Worm (Caenorhabditis elegans) whole organism, L4 larva: ENCODE measurements around the gene ttyh-1.

Experiments
- D1046.2 ChIP-seq: fragments of 200-800 bp; sonication (Bioruptor generic); IDR thresholded peaks from 2 replicates; pipeline ENCODE4 v1.3.6; 2022; ENCODE audit warnings: missing genetic modification characterization, missing compliant biosample characterization
- F37D6.2 ChIP-seq: sonication (generic microtip); optimal IDR thresholded peaks from 2 replicates; lab custom pipeline; 2016; ENCODE audit warnings: mild to moderate bottlenecking, missing genetic modification characterization, missing compliant biosample characterization
- R02D3.7 ChIP-seq: fragments of 150-350 bp; sonication (generic microtip); optimal IDR thresholded peaks from 3 replicates; lab custom pipeline; 2014; ENCODE audit warnings: missing biosample characterization, missing genetic modification characterization
- T20F7.1 ChIP-seq: fragments of 200-800 bp; sonication (Bioruptor generic); optimal IDR thresholded peaks from 2 replicates; lab custom pipeline; 2018; ENCODE audit warnings: mild to moderate bottlenecking, missing genetic modification characterization, missing compliant biosample characterization
- Y105C5A.15 ChIP-seq: fragments of 200-800 bp; sonication (Bioruptor generic); IDR thresholded peaks from 2 replicates; pipeline ENCODE4 v1.3.6; 2022; ENCODE audit warnings: missing genetic modification characterization, missing compliant biosample characterization
- Y48G9A.11 ChIP-seq: fragments of 200-800 bp; sonication (Bioruptor generic); IDR thresholded peaks from 2 replicates; pipeline ENCODE4 v1.3.6; 2022; ENCODE audit warnings: missing genetic modification reagents, missing genetic modification characterization, missing compliant biosample characterization
- Y5F2A.4 ChIP-seq: fragments of 200-800 bp; sonication (Bioruptor generic); optimal IDR thresholded peaks from 2 replicates; lab custom pipeline; 2018; ENCODE audit warnings: mild to moderate bottlenecking, missing genetic modification characterization, missing compliant biosample characterization
- ZK546.5 ChIP-seq, 2 experiments: sonication (generic microtip); optimal IDR thresholded peaks; 2 replicates each; lab custom pipeline; 2017; ENCODE audit warnings: missing biosample characterization in 2 of 2, missing genetic modification characterization in 2 of 2
- aha-1 ChIP-seq: fragments of 150-350 bp; peaks from one replicate; lab custom pipeline; 2014; ENCODE audit warnings: missing biosample characterization, missing genetic modification characterization
- arid-1 ChIP-seq: fragments of 200-800 bp; sonication (Bioruptor generic); conservative IDR thresholded peaks from 2 replicates; pipeline ENCODE4 v1.3.6; 2022; ENCODE audit warnings: missing genetic modification reagents, missing genetic modification characterization, missing compliant biosample characterization
- attf-4 ChIP-seq: sonication (generic microtip); optimal IDR thresholded peaks from 3 replicates; lab custom pipeline; 2017; ENCODE audit warnings: missing biosample characterization, missing genetic modification characterization
- ceh-20 ChIP-seq: fragments of 200-800 bp; sonication (Bioruptor generic); IDR thresholded peaks from 2 replicates; pipeline ENCODE4 v1.3.6; 2022; ENCODE audit warnings: missing genetic modification reagents, missing genetic modification characterization, missing compliant biosample characterization
- ceh-44 ChIP-seq: fragments of 200-800 bp; sonication (Bioruptor generic); IDR thresholded peaks from 2 replicates; pipeline ENCODE4 v1.3.6; 2022; ENCODE audit warnings: missing genetic modification reagents, missing genetic modification characterization, missing compliant biosample characterization
- ceh-62 ChIP-seq: sonication (generic microtip); optimal IDR thresholded peaks from 2 replicates; lab custom pipeline; 2017; ENCODE audit warnings: missing biosample characterization, missing genetic modification characterization
- ces-1 ChIP-seq: fragments of 150-350 bp; sonication (generic microtip); optimal IDR thresholded peaks from 4 replicates; lab custom pipeline; 2014; ENCODE audit warnings: missing biosample characterization, missing genetic modification reagents, missing genetic modification characterization
- daf-16 ChIP-seq, 3 experiments: sonication (generic microtip); optimal IDR thresholded peaks; 2 replicates each; lab custom pipeline; 2016 to 2017; ENCODE audit warnings: missing genetic modification characterization in 3 of 3, missing genetic modification reagents in 3 of 3, mild to moderate bottlenecking in 2 of 3, missing compliant biosample characterization in 2 of 3, missing biosample characterization in 1 of 3, moderate library complexity in 1 of 3
- dpl-1 ChIP-seq: fragments of 150-350 bp; optimal IDR thresholded peaks from 2 replicates; lab custom pipeline; 2014; ENCODE audit warnings: missing biosample characterization, missing genetic modification reagents, missing genetic modification characterization
- duxl-1 ChIP-seq: sonication (generic microtip); optimal IDR thresholded peaks from 2 replicates; lab custom pipeline; 2016; ENCODE audit warnings: mild to moderate bottlenecking, missing genetic modification characterization, moderate library complexity, missing compliant biosample characterization; ENCODE audit not compliant: poor library complexity
- dve-1 ChIP-seq: sonication (generic microtip); optimal IDR thresholded peaks from 2 replicates; lab custom pipeline; 2017; ENCODE audit warnings: antibody characterized with exemption, mild to moderate bottlenecking, missing genetic modification characterization, missing compliant biosample characterization; ENCODE audit not compliant: insufficient read depth
- egl-43 ChIP-seq: fragments of 200-800 bp; sonication (Bioruptor generic); IDR thresholded peaks from 2 replicates; pipeline ENCODE4 v1.3.6; 2022; ENCODE audit warnings: missing genetic modification reagents, missing genetic modification characterization, missing compliant biosample characterization
- fos-1 ChIP-seq: fragments of 150-350 bp; optimal IDR thresholded peaks from 2 replicates; lab custom pipeline; 2014; ENCODE audit warnings: missing biosample characterization, missing genetic modification characterization
- hif-1 ChIP-seq, 2 experiments: sonication (generic microtip); optimal IDR thresholded peaks; 2 replicates each; lab custom pipeline; 2016 to 2017; ENCODE audit warnings: missing compliant biosample characterization in 2 of 2, missing genetic modification characterization in 2 of 2, missing genetic modification reagents in 2 of 2, missing genotype in 2 of 2, mild to moderate bottlenecking in 1 of 2
- hlh-30 ChIP-seq: sonication (generic microtip); optimal IDR thresholded peaks from 2 replicates; lab custom pipeline; 2017; ENCODE audit warnings: antibody characterized with exemption, mild to moderate bottlenecking, missing genetic modification characterization, missing compliant biosample characterization; ENCODE audit not compliant: insufficient read depth
- jun-1 ChIP-seq: fragments of 150-350 bp; optimal IDR thresholded peaks from 2 replicates; lab custom pipeline; 2014; ENCODE audit warnings: missing biosample characterization, missing genetic modification reagents, missing genetic modification characterization
- lin-15B ChIP-seq: fragments of 150-350 bp; sonication (generic microtip); optimal IDR thresholded peaks from 3 replicates; lab custom pipeline; 2014; ENCODE audit warnings: missing biosample characterization, missing genetic modification characterization
- lin-38 ChIP-seq: fragments of 200-800 bp; sonication (Bioruptor generic); IDR thresholded peaks from 2 replicates; pipeline ENCODE4 v1.3.6; 2022; ENCODE audit warnings: missing genetic modification reagents, missing genetic modification characterization, missing compliant biosample characterization
- lsy-2 ChIP-seq, 2 experiments: fragments of 150-350 bp in 1 of 2; sonication (generic microtip) in 1 of 2; optimal IDR thresholded peaks; 2 replicates each; lab custom pipeline; 2014 to 2017; ENCODE audit warnings: missing biosample characterization in 2 of 2, missing genetic modification characterization in 2 of 2
- madf-9 ChIP-seq: fragments of 200-800 bp; sonication (Bioruptor generic); conservative IDR thresholded peaks from 2 replicates; pipeline ENCODE4 v1.3.6; 2022; ENCODE audit warnings: missing genetic modification reagents, missing genetic modification characterization, missing compliant biosample characterization
- mdl-1 ChIP-seq, 2 experiments: fragments of 150-350 bp in 1 of 2; sonication (generic microtip) in 1 of 2; optimal IDR thresholded peaks; 2 replicates each; lab custom pipeline; 2014 to 2017; ENCODE audit warnings: missing biosample characterization in 2 of 2, missing genetic modification characterization in 2 of 2
- mep-1 ChIP-seq: fragments of 150-350 bp; sonication (generic microtip); optimal IDR thresholded peaks from 3 replicates; lab custom pipeline; 2014; ENCODE audit warnings: missing biosample characterization, missing genetic modification characterization
- mxl-2 ChIP-seq: fragments of 200-800 bp; sonication (Bioruptor generic); conservative IDR thresholded peaks from 2 replicates; pipeline ENCODE4 v1.3.6; 2022; ENCODE audit warnings: missing genetic modification reagents, missing genetic modification characterization, missing compliant biosample characterization
- mxl-3 ChIP-seq: fragments of 200-800 bp; sonication (Bioruptor generic); optimal IDR thresholded peaks from 2 replicates; lab custom pipeline; 2018; ENCODE audit warnings: mild to moderate bottlenecking, missing genetic modification characterization, missing compliant biosample characterization
- nhr-10 ChIP-seq: fragments of 150-350 bp; optimal IDR thresholded peaks from 2 replicates; lab custom pipeline; 2014; ENCODE audit warnings: missing biosample characterization, missing genetic modification characterization
- nhr-11 ChIP-seq: fragments of 150-350 bp; optimal IDR thresholded peaks from 2 replicates; lab custom pipeline; 2014; ENCODE audit warnings: missing biosample characterization, missing genetic modification characterization
- nhr-111 ChIP-seq: fragments of 200-800 bp; sonication (Bioruptor generic); optimal IDR thresholded peaks from 2 replicates; lab custom pipeline; 2018; ENCODE audit warnings: mild to moderate bottlenecking, missing genetic modification characterization, missing compliant biosample characterization
- nhr-28 ChIP-seq: fragments of 150-350 bp; optimal IDR thresholded peaks from 2 replicates; lab custom pipeline; 2014; ENCODE audit warnings: missing biosample characterization, missing genetic modification characterization
- nhr-42 ChIP-seq: fragments of 200-800 bp; sonication (Bioruptor generic); IDR thresholded peaks from 2 replicates; pipeline ENCODE4 v1.3.6; 2022; ENCODE audit warnings: missing genetic modification characterization, missing compliant biosample characterization
- nhr-77 ChIP-seq: fragments of 150-350 bp; optimal IDR thresholded peaks from 2 replicates; lab custom pipeline; 2014; ENCODE audit warnings: missing biosample characterization, missing genetic modification characterization
- php-3 ChIP-seq: fragments of 200-800 bp; sonication (Bioruptor generic); IDR thresholded peaks from 2 replicates; pipeline ENCODE4 v1.3.6; 2022; ENCODE audit warnings: missing genetic modification reagents, missing genetic modification characterization, missing compliant biosample characterization
- pqm-1 ChIP-seq: sonication (generic microtip); optimal IDR thresholded peaks from 2 replicates; lab custom pipeline; 2017; ENCODE audit warnings: missing biosample characterization, missing genetic modification characterization
- rbr-2 ChIP-seq: sonication (generic microtip); optimal IDR thresholded peaks from 2 replicates; lab custom pipeline; 2016; ENCODE audit warnings: missing genotype, missing genetic modification characterization, missing compliant biosample characterization
- tra-1 ChIP-seq: fragments of 200-800 bp; sonication (Bioruptor generic); IDR thresholded peaks from 2 replicates; pipeline ENCODE4 v1.3.6; 2022; ENCODE audit warnings: missing genetic modification reagents, missing genetic modification characterization, missing compliant biosample characterization
- unc-62 ChIP-seq, 3 experiments: fragments of 150-350 bp in 1 of 3; sonication (generic microtip); optimal IDR thresholded peaks in 2 of 3; peaks in 1 of 3; 1 replicate in 1 of 3; 2 replicates in 2 of 3; lab custom pipeline; 2014 to 2017; ENCODE audit warnings: missing biosample characterization in 3 of 3, missing genetic modification characterization in 3 of 3, missing genetic modification reagents in 3 of 3, missing genotype in 1 of 3
- vab-7 ChIP-seq: fragments of 200-800 bp; sonication (Bioruptor generic); IDR thresholded peaks from 2 replicates; pipeline ENCODE4 v1.3.6; 2022; ENCODE audit warnings: missing genetic modification reagents, missing genetic modification characterization, missing compliant biosample characterization

Gene ttyh-1

DNA sequence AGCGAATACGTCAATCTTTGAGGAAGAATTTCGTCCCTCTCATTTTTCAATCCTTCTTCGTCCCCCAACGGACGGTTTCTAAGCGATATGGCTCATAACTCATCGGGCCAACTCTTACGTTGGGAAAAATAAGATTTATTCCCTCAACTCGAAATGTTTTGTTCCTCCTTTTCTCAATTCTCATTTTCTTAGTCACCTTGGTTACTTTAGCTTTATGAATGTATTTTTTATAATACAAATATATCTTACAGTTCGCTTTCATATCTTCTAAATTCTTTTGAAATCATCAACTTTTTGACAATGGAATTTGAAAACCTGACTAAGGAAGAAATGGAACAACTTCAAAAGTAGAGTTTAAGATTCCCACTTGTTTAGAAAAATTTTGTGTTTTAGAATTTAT is 39.1 kb upstream of the ttyh-1 start, which contains the start of gene npr-9:
Gene npr-9, plus strand, starts transcription at position 301 of the 400 bp plus-strand sequence.
- TF ChIP-seq aha-1 (tag; lab: Kevin White, UChicago) (peak; percentile 63), F37D6.2 (tag; lab: Kevin White, UChicago) (no peak), ces-1 (GFP tag; lab: Kevin White, UChicago) (no peak), hif-1 (tag; optimal IDR thresholded peaks at IDR 0.05; lab: Kevin White, UChicago) (no peak), ceh-20 (no peak), Y5F2A.4 (GFP tag; lab: Kevin White, UChicago) (no peak), ceh-62 (tag; lab: Kevin White, UChicago) (no peak), jun-1 (no peak), unc-62 (GFP tag; optimal IDR thresholded peaks at IDR 0.05 in 1 of 2; lab: Kevin White, UChicago) (peak in 1 of 2 experiments; percentile 13), unc-62 (tag; optimal IDR thresholded peaks at IDR 0.05; lab: Kevin White, UChicago) (no peak), nhr-42 (GFP tag; lab: Robert Waterston, UW) (no peak)
- TF ChIP-seq, all 104 proteins: peak for 2

DNA sequence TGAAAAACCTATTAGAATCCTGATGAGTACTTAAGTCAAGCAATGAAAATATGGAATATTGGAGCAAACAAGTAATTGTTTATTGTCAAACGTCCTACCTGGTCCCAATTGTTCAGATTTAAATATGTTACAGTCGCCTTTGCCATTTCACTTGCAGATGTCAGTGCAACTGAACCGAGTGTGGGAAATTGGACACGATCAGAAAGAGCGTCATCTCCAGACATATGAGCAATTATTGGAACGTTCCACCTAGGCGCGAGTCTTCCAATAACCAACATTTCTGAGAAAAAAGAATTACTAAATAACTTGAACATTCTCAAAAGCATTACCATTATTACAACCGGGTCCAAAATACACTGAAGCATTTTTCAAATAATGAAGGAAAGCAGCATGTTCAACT is 31.4 kb upstream of the ttyh-1 start:
- peak; percentile 94 for TF ChIP-seq aha-1 (tag; lab: Kevin White, UChicago)
- no peak for TF ChIP-seq Y48G9A.11 (GFP tag; lab: Robert Waterston, UW)

DNA sequence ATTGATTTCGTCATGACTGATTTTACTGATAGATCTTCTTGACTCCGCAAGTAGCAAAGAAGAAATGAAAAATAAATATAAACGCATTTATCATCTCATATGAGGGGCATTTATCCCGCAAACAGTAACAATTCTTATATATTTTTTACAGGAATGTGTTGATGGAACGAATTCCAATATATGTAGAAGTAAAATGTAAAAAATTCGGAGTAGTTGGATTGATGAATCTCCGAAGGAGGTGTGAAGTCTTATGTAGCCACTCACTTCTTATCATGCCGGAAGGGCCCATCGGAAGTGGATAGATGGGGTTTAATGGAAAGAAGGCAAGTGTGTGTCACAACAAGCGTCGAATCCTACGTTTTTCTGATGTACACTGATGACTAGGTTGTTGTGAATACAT is 30.7 kb upstream of the ttyh-1 start, which contains the start of gene gcy-9:
Gene gcy-9, minus strand, starts transcription at position 101 of the 400 bp plus-strand sequence.
- TF ChIP-seq R02D3.7 (tag; lab: Kevin White, UChicago) (no peak), mep-1 (tag; lab: Kevin White, UChicago) (no peak), pqm-1 (tag; lab: Kevin White, UChicago) (no peak), dpl-1 (GFP tag; lab: Kevin White, UChicago) (no peak), tra-1 (no peak), nhr-111 (no peak), madf-9 (no peak), nhr-77 (tag; lab: Kevin White, UChicago) (no peak), arid-1 (GFP tag; lab: Robert Waterston, UW) (no peak)

ce11 chrX:11339375-11339924 is 29.1 kb upstream of the ttyh-1 start, which contains the start of gene aco-1:
Gene aco-1, plus strand, starts transcription at chrX:11339874.
- TF ChIP-seq nhr-77 (tag; lab: Kevin White, UChicago) (no peak), lin-15B (tag; lab: Kevin White, UChicago) (no peak), unc-62 (GFP tag; optimal IDR thresholded peaks at IDR 0.05 in 1 of 2; lab: Kevin White, UChicago) (peak in 1 of 2 experiments; percentile 68), unc-62 (tag; optimal IDR thresholded peaks at IDR 0.05; lab: Kevin White, UChicago) (no peak), duxl-1 (tag; lab: Kevin White, UChicago) (no peak), dve-1 (tag; lab: Kevin White, UChicago) (peak; percentile 60), ZK546.5 (tag; optimal IDR thresholded peaks at IDR 0.05; lab: Kevin White, UChicago) (no peak), mdl-1 (tag; optimal IDR thresholded peaks at IDR 0.05; lab: Kevin White, UChicago) (peak in 1 of 2 experiments; percentile 13), daf-16 (GFP tag; optimal IDR thresholded peaks at IDR 0.05; lab: Kevin White, UChicago) (no peak), daf-16 (tag; optimal IDR thresholded peaks at IDR 0.05; lab: Kevin White, UChicago) (peak; percentile 72), nhr-10 (peak; percentile 39), nhr-28 (tag; lab: Kevin White, UChicago) (peak; percentile 99), hlh-30 (tag; lab: Kevin White, UChicago) (peak; percentile 11), lsy-2 (tag; optimal IDR thresholded peaks at IDR 0.05; lab: Kevin White, UChicago) (no peak), T20F7.1 (no peak), mxl-2 (no peak), attf-4 (tag; lab: Kevin White, UChicago) (no peak), ceh-44 (no peak), mxl-3 (GFP tag; lab: Kevin White, UChicago) (peak; percentile 14), rbr-2 (peak; percentile 4), fos-1 (no peak), aha-1 (tag; lab: Kevin White, UChicago) (peak; percentile 83), nhr-11 (no peak), php-3 (GFP tag; lab: Robert Waterston, UW) (0 out of 2 replicates have a peak, but pooled peaks have one; percentile 5), lin-38 (GFP tag; lab: Robert Waterston, UW) (no peak), Y105C5A.15 (GFP tag; lab: Robert Waterston, UW) (no peak), D1046.2 (GFP tag; lab: Robert Waterston, UW) (no peak), egl-43 (GFP tag; lab: Robert Waterston, UW) (no peak), vab-7 (GFP tag; lab: Robert Waterston, UW) (no peak)
